Worm (Caenorhabditis elegans) whole organism, early embryonic: ENCODE measurements around the gene C01G12.5.

Experiments used
- B0310.2 ChIP-seq: sonication (generic microtip); optimal IDR thresholded peaks from 2 replicates; lab custom pipeline; 2016; ENCODE audit warnings: mild to moderate bottlenecking, missing genetic modification characterization, missing compliant biosample characterization
- F13C5.2 ChIP-seq: sonication (generic microtip); optimal IDR thresholded peaks from 2 replicates; lab custom pipeline; 2017; ENCODE audit warnings: mild to moderate bottlenecking, missing genetic modification characterization, inconsistent platforms, missing compliant biosample characterization
- aly-1 ChIP-seq: sonication (generic microtip); optimal IDR thresholded peaks from 2 replicates; lab custom pipeline; 2016; ENCODE audit warnings: missing genetic modification characterization, missing compliant biosample characterization
- ama-1 ChIP-seq: fragments of 150-350 bp; optimal IDR thresholded peaks from 2 replicates; lab custom pipeline; 2014
- ceh-13 ChIP-seq: fragments of 200-800 bp; sonication (Bioruptor generic); optimal IDR thresholded peaks from 2 replicates; lab custom pipeline; 2018; ENCODE audit warnings: mild to moderate bottlenecking, missing genetic modification characterization, missing compliant biosample characterization
- ceh-36 ChIP-seq: sonication (generic microtip); optimal IDR thresholded peaks from 2 replicates; lab custom pipeline; 2016; ENCODE audit warnings: missing genetic modification characterization, inconsistent platforms, missing compliant biosample characterization
- ets-7 ChIP-seq: sonication (generic microtip); optimal IDR thresholded peaks from 2 replicates; lab custom pipeline; 2016; ENCODE audit warnings: missing genotype, missing genetic modification characterization, missing compliant biosample characterization
- flt-1 ChIP-seq: fragments of 200-800 bp; sonication (Bioruptor generic); IDR thresholded peaks from 2 replicates; pipeline ENCODE4 v1.3.6; 2022; ENCODE audit warnings: missing genetic modification characterization, missing compliant biosample characterization
- hmbx-1 ChIP-seq: sonication (generic microtip); optimal IDR thresholded peaks from 2 replicates; lab custom pipeline; 2016; ENCODE audit warnings: mild to moderate bottlenecking, missing genetic modification characterization, missing compliant biosample characterization
- hmg-4 ChIP-seq: fragments of 200-800 bp; sonication (Bioruptor generic); optimal IDR thresholded peaks from 2 replicates; lab custom pipeline; 2018; ENCODE audit warnings: mild to moderate bottlenecking, missing genetic modification characterization, missing compliant biosample characterization
- hnd-1 ChIP-seq: sonication (generic microtip); optimal IDR thresholded peaks from 2 replicates; lab custom pipeline; 2016; ENCODE audit warnings: missing genetic modification characterization, missing compliant biosample characterization
- pes-1 ChIP-seq: fragments of 200-800 bp; sonication (Bioruptor generic); IDR thresholded peaks from 2 replicates; pipeline ENCODE4 v1.3.6; 2022; ENCODE audit warnings: missing genetic modification reagents, missing genetic modification characterization, missing compliant biosample characterization
- scrt-1 ChIP-seq: fragments of 200-800 bp; sonication (Bioruptor generic); IDR thresholded peaks from 2 replicates; pipeline ENCODE4 v1.3.6; 2022; ENCODE audit warnings: missing genetic modification characterization, missing compliant biosample characterization
- sea-1 ChIP-seq: fragments of 200-800 bp; sonication (Bioruptor generic); conservative IDR thresholded peaks from 2 replicates; pipeline ENCODE4 v1.3.6; 2022; ENCODE audit warnings: missing genetic modification characterization, missing compliant biosample characterization
- tbx-11 ChIP-seq: fragments of 200-800 bp; sonication (Bioruptor generic); IDR thresholded peaks from 2 replicates; pipeline ENCODE4 v1.3.6; 2022; ENCODE audit warnings: missing genetic modification characterization, missing compliant biosample characterization
- tbx-37 ChIP-seq: fragments of 200-800 bp; sonication (Bioruptor generic); conservative IDR thresholded peaks from 2 replicates; pipeline ENCODE4 v1.3.6; 2022; ENCODE audit warnings: missing genetic modification reagents, missing genetic modification characterization, missing compliant biosample characterization
- tra-4 ChIP-seq: sonication (generic microtip); optimal IDR thresholded peaks from 2 replicates; lab custom pipeline; 2017; ENCODE audit warnings: missing genetic modification characterization, missing compliant biosample characterization

C01G12.5 gene

ce11 chrII:14592629-14593028, 5.3 kb upstream of the C01G12.5 start:
- no peak for TF ChIP-seq hnd-1 (tag; lab: Kevin White, UChicago)
- no peak for TF ChIP-seq F13C5.2 (tag; lab: Kevin White, UChicago)
- no peak for TF ChIP-seq ceh-13 (GFP tag; lab: Kevin White, UChicago)
- no peak for TF ChIP-seq ceh-36 (tag; lab: Kevin White, UChicago)
- no peak for TF ChIP-seq hmbx-1
- TF ChIP-seq B0310.2 (tag; lab: Kevin White, UChicago), result no peak
- TF ChIP-seq scrt-1 (GFP tag; lab: Robert Waterston, UW), result no peak
- no peak for TF ChIP-seq aly-1
- no peak for TF ChIP-seq flt-1 (GFP tag; lab: Robert Waterston, UW)
- TF ChIP-seq sea-1 (GFP tag; lab: Robert Waterston, UW), result no peak
- TF ChIP-seq tbx-11, result no peak
- no peak for TF ChIP-seq tbx-37 (GFP tag; lab: Robert Waterston, UW)
- TF ChIP-seq tra-4 (tag; lab: Kevin White, UChicago), result no peak
- no peak for TF ChIP-seq hmg-4
- TF ChIP-seq ama-1, result no peak
- no peak for TF ChIP-seq pes-1 (GFP tag; lab: Robert Waterston, UW)
- TF ChIP-seq ets-7 (tag; lab: Kevin White, UChicago), result no peak

DNA sequence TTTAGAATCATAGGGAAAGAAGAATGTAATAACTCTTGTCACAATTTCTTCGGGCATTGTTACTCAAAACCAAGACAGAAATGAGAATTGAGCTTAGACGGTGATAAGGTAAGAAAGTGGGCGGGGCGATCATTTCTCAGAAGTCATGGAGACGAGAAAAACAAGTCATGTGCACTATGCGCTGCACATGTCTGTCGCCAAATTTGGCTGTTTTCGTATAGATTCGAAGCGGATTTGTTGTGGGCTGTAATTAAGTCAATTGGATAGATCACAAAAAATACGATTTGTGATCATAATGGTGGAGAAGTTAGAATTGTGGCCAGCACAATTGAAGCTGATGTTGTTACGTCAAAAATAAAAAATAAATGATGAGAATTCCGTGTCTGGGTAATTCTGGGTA, 4.4 kb upstream of the C01G12.5 start, which contains the start of gene C01G12.7:
TSS of gene C01G12.7 (minus strand) at position 195 of the 400 bp plus-strand sequence.
- TF ChIP-seq tbx-37 (GFP tag; lab: Robert Waterston, UW) (no peak), B0310.2 (tag; lab: Kevin White, UChicago) (no peak), ceh-36 (tag; lab: Kevin White, UChicago) (no peak), tbx-11 (no peak), hmbx-1 (no peak), sea-1 (GFP tag; lab: Robert Waterston, UW) (no peak), ama-1 (no peak), ets-7 (tag; lab: Kevin White, UChicago) (no peak), ceh-13 (GFP tag; lab: Kevin White, UChicago) (no peak)

- TF ChIP-seq hnd-1 (tag; lab: Kevin White, UChicago) (no peak), ama-1 (no peak), scrt-1 (GFP tag; lab: Robert Waterston, UW) (no peak), tbx-11 (no peak), flt-1 (GFP tag; lab: Robert Waterston, UW) (no peak), ceh-36 (tag; lab: Kevin White, UChicago) (no peak), aly-1 (no peak)
These were observed 855 bp upstream of the C01G12.5 start, which contains the start of gene nspb-10 for ce11 chrII:14588162-14588561. Gene nspb-10 (minus strand): TSS chrII:14588262.

- TF ChIP-seq scrt-1 (GFP tag; lab: Robert Waterston, UW) (no peak), ceh-13 (GFP tag; lab: Kevin White, UChicago) (no peak), flt-1 (GFP tag; lab: Robert Waterston, UW) (no peak), hnd-1 (tag; lab: Kevin White, UChicago) (no peak), sea-1 (GFP tag; lab: Robert Waterston, UW) (no peak)
These were observed 5.1 kb downstream of the C01G12.5 start, which contains the start of gene C01G12.3 for ce11 chrII:14582206-14582605. Gene C01G12.3 (minus strand): TSS chrII:14582306.

ce11 chrII:14580549-14580948, 6.8 kb downstream of the C01G12.5 start, which contains the start of the genes nspb-8 and nspb-9:
Gene nspb-8 (minus strand): TSS chrII:14580649.
Gene nspb-9 (plus strand): TSS chrII:14580859.
- TF ChIP-seq B0310.2 (tag; lab: Kevin White, UChicago) (no peak), F13C5.2 (tag; lab: Kevin White, UChicago) (no peak), sea-1 (GFP tag; lab: Robert Waterston, UW) (no peak), hnd-1 (tag; lab: Kevin White, UChicago) (no peak)

- TF ChIP-seq tra-4 (tag; lab: Kevin White, UChicago) (no peak), ama-1 (no peak), pes-1 (GFP tag; lab: Robert Waterston, UW) (no peak), sea-1 (GFP tag; lab: Robert Waterston, UW) (no peak), B0310.2 (tag; lab: Kevin White, UChicago) (no peak)
These were observed 8.6 kb downstream of the C01G12.5 start, which contains the start of gene C01G12.9 for ce11 chrII:14578716-14579115. Gene C01G12.9 (plus strand): TSS chrII:14579016.

DNA sequence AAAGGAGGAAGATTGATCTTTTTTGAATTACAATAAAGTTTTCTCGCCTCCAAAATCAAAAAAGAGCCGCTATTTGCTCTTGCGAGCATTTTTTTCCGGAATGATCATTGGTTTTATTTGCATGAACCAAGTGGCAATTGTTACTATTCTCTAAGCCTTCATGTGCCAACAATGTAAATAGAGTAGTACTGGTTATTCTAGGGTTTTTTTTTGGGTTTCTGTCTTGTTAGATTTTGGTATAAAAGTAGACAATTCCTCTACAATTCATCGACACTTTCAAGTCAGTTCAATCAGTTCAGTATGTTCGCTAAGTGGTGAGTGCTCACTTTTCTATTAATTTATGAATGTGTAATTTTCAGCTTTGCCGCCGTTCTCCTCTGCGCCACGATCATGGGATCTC, 9.3 kb downstream of the C01G12.5 start, which contains the start of gene nspb-7:
TSS of gene nspb-7 (plus strand) at position 301 of the 400 bp plus-strand sequence.
- TF ChIP-seq tbx-37 (GFP tag; lab: Robert Waterston, UW) (no peak), scrt-1 (GFP tag; lab: Robert Waterston, UW) (no peak), ceh-36 (tag; lab: Kevin White, UChicago) (no peak), tra-4 (tag; lab: Kevin White, UChicago) (no peak)

DNA sequence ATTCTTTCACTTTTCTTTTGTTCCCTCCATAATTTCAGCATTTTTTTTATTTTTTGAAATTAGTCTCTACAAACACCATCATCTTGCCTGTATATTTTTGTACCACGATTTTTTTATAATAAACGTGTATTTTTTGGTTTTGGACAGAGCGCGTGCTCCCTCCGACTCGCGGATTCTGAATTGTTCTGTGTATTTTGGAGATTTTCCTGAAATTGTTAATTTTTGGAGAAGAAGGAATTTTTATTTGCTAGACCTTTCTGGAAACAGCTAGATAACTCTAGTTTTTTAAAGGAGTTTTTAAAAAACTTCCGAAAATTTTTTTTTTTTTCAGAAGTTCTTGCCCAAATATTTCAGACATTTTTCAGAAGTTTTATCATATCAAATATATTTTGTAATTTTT, 10.9 kb downstream of the C01G12.5 start, which contains the start of gene C01G12.13:
TSS of gene C01G12.13 (plus strand) at position 301 of the 400 bp plus-strand sequence.
- TF ChIP-seq tra-4 (tag; lab: Kevin White, UChicago) (no peak), hmbx-1 (no peak), hnd-1 (tag; lab: Kevin White, UChicago) (no peak), sea-1 (GFP tag; lab: Robert Waterston, UW) (no peak), aly-1 (no peak), ets-7 (tag; lab: Kevin White, UChicago) (no peak), flt-1 (GFP tag; lab: Robert Waterston, UW) (no peak), F13C5.2 (tag; lab: Kevin White, UChicago) (no peak)
